Fruit fly (Drosophila melanogaster) whole organism, adult: ENCODE results near the gene Sytbeta.

Source experiments
- CG11617 ChIP-seq: fragments of 200-800 bp; sonication (Bioruptor generic); optimal IDR thresholded peaks from 2 replicates; lab custom pipeline; 2017; ENCODE audit warnings: mild to moderate bottlenecking, missing biosample characterization, missing genetic modification reagents, missing genetic modification characterization
- CG12768 ChIP-seq: fragments of 200-800 bp; sonication (Bioruptor generic); optimal IDR thresholded peaks from 2 replicates; lab custom pipeline; 2017; ENCODE audit warnings: missing biosample characterization, missing genetic modification characterization, mild to moderate bottlenecking, moderate library complexity, missing genetic modification reagents
- CG1620 ChIP-seq: fragments of 200-800 bp; sonication (Bioruptor generic); optimal IDR thresholded peaks from 2 replicates; lab custom pipeline; 2016; ENCODE audit warnings: missing biosample characterization, missing genetic modification characterization
- CG7101 ChIP-seq: fragments of 200-800 bp; sonication (Bioruptor generic); optimal IDR thresholded peaks from 2 replicates; lab custom pipeline; 2018; ENCODE audit warnings: missing biosample characterization, mild to moderate bottlenecking, missing genetic modification characterization, moderate library complexity
- Mnt ChIP-seq: fragments of 200-800 bp; sonication (Bioruptor generic); optimal IDR thresholded peaks from 2 replicates; lab custom pipeline; 2016; ENCODE audit warnings: missing biosample characterization, mild to moderate bottlenecking, missing genetic modification characterization
- cic ChIP-seq: fragments of 200-800 bp; sonication (Bioruptor generic); optimal IDR thresholded peaks from 2 replicates; lab custom pipeline; 2017; ENCODE audit warnings: missing biosample characterization, mild to moderate bottlenecking, missing genetic modification characterization, moderate library complexity
- cnc ChIP-seq, 2 experiments: fragments of >200 bp; optimal IDR thresholded peaks; 2 replicates each; lab custom pipeline; 2017
- kay ChIP-seq: fragments of 200-800 bp; sonication (Bioruptor generic); peaks from one replicate; lab custom pipeline; 2016; ENCODE audit warnings: missing biosample characterization, missing genetic modification characterization, borderline replicate concordance
- pad ChIP-seq: fragments of 200-800 bp; sonication (Bioruptor generic); optimal IDR thresholded peaks from 3 replicates; lab custom pipeline; 2017; ENCODE audit warnings: missing biosample characterization, missing genetic modification characterization, mild to moderate bottlenecking, moderate library complexity, missing genetic modification reagents
- tj ChIP-seq: fragments of 200-800 bp; sonication (Bioruptor generic); optimal IDR thresholded peaks from 3 replicates; lab custom pipeline; 2017; ENCODE audit warnings: missing biosample characterization, mild to moderate bottlenecking, missing genetic modification characterization, moderate library complexity
- toe ChIP-seq: fragments of 200-800 bp; sonication (Bioruptor generic); optimal IDR thresholded peaks from 2 replicates; lab custom pipeline; 2016; ENCODE audit warnings: missing biosample characterization, missing genetic modification characterization

DNA sequence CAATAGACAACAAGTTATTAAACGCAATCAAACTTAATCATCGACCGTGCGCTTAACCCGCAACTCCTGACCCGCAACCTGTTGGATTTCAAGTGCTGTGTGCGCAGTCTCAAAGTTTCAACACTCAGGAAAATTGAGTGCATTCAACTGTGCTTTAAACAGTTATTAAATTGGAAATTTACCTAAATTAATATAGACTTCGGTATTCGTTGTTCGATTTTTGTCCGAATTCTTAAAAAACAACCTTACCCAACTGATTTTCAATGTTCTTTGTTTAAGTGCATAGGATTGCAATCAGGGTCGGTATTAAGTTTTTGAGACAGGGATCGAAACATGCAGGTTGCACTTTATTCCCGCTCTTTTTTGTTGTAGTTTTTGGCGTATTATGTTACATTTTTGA, 59.7 kb downstream of the Sytbeta start:
- TF ChIP-seq CG11617 (GFP tag; lab: Kevin White, UChicago) (no peak), toe (no peak), cnc (optimal IDR thresholded peaks at IDR 0.05; lab: Kevin White, UChicago) (no peak), kay (GFP tag; lab: Kevin White, UChicago) (no peak), CG12768 (GFP tag; lab: Kevin White, UChicago) (no peak), CG1620 (GFP tag; lab: Kevin White, UChicago) (no peak), Mnt (GFP tag; lab: Kevin White, UChicago) (no peak), pad (GFP tag; lab: Kevin White, UChicago) (no peak), cic (GFP tag; lab: Kevin White, UChicago) (no peak), CG7101 (tag; lab: Kevin White, UChicago) (no peak), tj (GFP tag; lab: Kevin White, UChicago) (no peak)
